Worm (Caenorhabditis elegans) whole organism, L3 larva: ENCODE measurements around the gene F54C8.7.
A peak's percentile ranks its signal among the peaks of the same experiment; 100 is the strongest.

Source experiments
- aly-2 ChIP-seq: fragments of 150-350 bp; optimal IDR thresholded peaks from 2 replicates; lab custom pipeline; 2014; ENCODE audit warnings: missing biosample characterization, missing genetic modification characterization
- ama-1 ChIP-seq: fragments of 150-350 bp; optimal IDR thresholded peaks from 2 replicates; lab custom pipeline; 2018
- ceh-16 ChIP-seq: sonication (generic microtip); optimal IDR thresholded peaks from 2 replicates; lab custom pipeline; 2017; ENCODE audit warnings: missing biosample characterization, missing genetic modification characterization
- ceh-28 ChIP-seq: fragments of 150-350 bp; optimal IDR thresholded peaks from 2 replicates; lab custom pipeline; 2014; ENCODE audit warnings: missing biosample characterization, missing genetic modification reagents, missing genetic modification characterization
- ceh-82 ChIP-seq: fragments of 150-350 bp; optimal IDR thresholded peaks from 2 replicates; lab custom pipeline; 2014; ENCODE audit warnings: missing biosample characterization, missing genetic modification characterization
- ceh-9 ChIP-seq: sonication (generic microtip); optimal IDR thresholded peaks from 2 replicates; lab custom pipeline; 2018; ENCODE audit warnings: missing biosample characterization, missing genetic modification characterization
- daf-12 ChIP-seq: fragments of 150-350 bp; optimal IDR thresholded peaks from 2 replicates; lab custom pipeline; 2014; ENCODE audit warnings: missing biosample characterization, missing genetic modification reagents, missing genetic modification characterization
- egl-27 ChIP-seq: sonication (generic microtip); optimal IDR thresholded peaks from 4 replicates; lab custom pipeline; 2017; ENCODE audit warnings: missing biosample characterization, missing genetic modification reagents, missing genetic modification characterization
- egl-5 ChIP-seq: fragments of 150-350 bp; optimal IDR thresholded peaks from 2 replicates; lab custom pipeline; 2017; ENCODE audit warnings: missing biosample characterization, missing genetic modification reagents, missing genetic modification characterization, inconsistent platforms
- elt-1 ChIP-seq: fragments of 150-350 bp; optimal IDR thresholded peaks from 2 replicates; lab custom pipeline; 2014; ENCODE audit warnings: missing biosample characterization, missing genetic modification characterization
- elt-2 ChIP-seq: sonication (generic microtip); optimal IDR thresholded peaks from 2 replicates; lab custom pipeline; 2016; ENCODE audit warnings: missing genetic modification reagents, mild to moderate bottlenecking, missing genetic modification characterization, missing compliant biosample characterization
- elt-3 ChIP-seq, 3 experiments: fragments of 150-350 bp in 1 of 3; sonication (generic microtip) in 2 of 3; optimal IDR thresholded peaks; 2 replicates in 2 of 3; 4 replicates in 1 of 3; lab custom pipeline; 2014 to 2017; ENCODE audit warnings: missing biosample characterization in 3 of 3, missing genetic modification characterization in 3 of 3
- eor-1 ChIP-seq, 2 experiments: fragments of 150-350 bp; optimal IDR thresholded peaks; 2 replicates each; lab custom pipeline; 2014 to 2018; ENCODE audit warnings: missing biosample characterization in 2 of 2, missing genetic modification characterization in 2 of 2
- fkh-10 ChIP-seq: sonication (generic microtip); optimal IDR thresholded peaks from 2 replicates; lab custom pipeline; 2017; ENCODE audit warnings: missing biosample characterization, missing genetic modification reagents, missing genetic modification characterization
- fkh-2 ChIP-seq: fragments of 150-350 bp; optimal IDR thresholded peaks from 2 replicates; lab custom pipeline; 2014; ENCODE audit warnings: missing biosample characterization, missing genetic modification reagents, missing genetic modification characterization
- fos-1 ChIP-seq: fragments of 150-350 bp; optimal IDR thresholded peaks from 2 replicates; lab custom pipeline; 2014; ENCODE audit warnings: missing biosample characterization, missing genetic modification characterization
- hmg-11 ChIP-seq: sonication (generic microtip); optimal IDR thresholded peaks from 2 replicates; lab custom pipeline; 2016; ENCODE audit warnings: missing genetic modification characterization, missing compliant biosample characterization
- lin-15B ChIP-seq: fragments of 150-350 bp; optimal IDR thresholded peaks from 2 replicates; lab custom pipeline; 2014; ENCODE audit warnings: missing biosample characterization, missing genetic modification characterization
- lin-39 ChIP-seq: fragments of 150-350 bp; optimal IDR thresholded peaks from 2 replicates; lab custom pipeline; 2018; ENCODE audit warnings: missing biosample characterization, missing genetic modification reagents, missing genetic modification characterization
- lsy-12 ChIP-seq: sonication (generic microtip); optimal IDR thresholded peaks from 2 replicates; lab custom pipeline; 2016; ENCODE audit warnings: mild to moderate bottlenecking, missing genetic modification characterization, missing compliant biosample characterization
- mdl-1 ChIP-seq: fragments of 150-350 bp; optimal IDR thresholded peaks from 2 replicates; lab custom pipeline; 2014; ENCODE audit warnings: missing biosample characterization, missing genetic modification characterization
- mml-1 ChIP-seq: fragments of 150-350 bp; sonication (generic microtip); optimal IDR thresholded peaks from 3 replicates; lab custom pipeline; 2014; ENCODE audit warnings: missing biosample characterization, missing genetic modification characterization
- nfya-1 ChIP-seq: sonication (generic microtip); optimal IDR thresholded peaks from 2 replicates; lab custom pipeline; 2017; ENCODE audit warnings: missing genetic modification characterization, mild to moderate bottlenecking, missing compliant biosample characterization, antibody characterized with exemption, moderate library complexity; ENCODE audit not compliant: insufficient read depth
- nhr-11 ChIP-seq: fragments of 150-350 bp; optimal IDR thresholded peaks from 2 replicates; lab custom pipeline; 2014; ENCODE audit warnings: missing biosample characterization, missing genetic modification characterization
- nhr-12 ChIP-seq: fragments of 150-350 bp; optimal IDR thresholded peaks from 2 replicates; lab custom pipeline; 2014; ENCODE audit warnings: missing biosample characterization, missing genetic modification characterization
- nhr-23 ChIP-seq: fragments of 150-350 bp; optimal IDR thresholded peaks from 2 replicates; lab custom pipeline; 2014; ENCODE audit warnings: missing biosample characterization, missing genetic modification reagents, missing genetic modification characterization
- nhr-237 ChIP-seq: fragments of 150-350 bp; optimal IDR thresholded peaks from 2 replicates; lab custom pipeline; 2014; ENCODE audit warnings: missing biosample characterization, missing genetic modification characterization
- nhr-25 ChIP-seq: sonication (generic microtip); optimal IDR thresholded peaks from 2 replicates; lab custom pipeline; 2017; ENCODE audit warnings: missing biosample characterization, missing genetic modification characterization
- nhr-43 ChIP-seq: sonication (generic microtip); optimal IDR thresholded peaks from 2 replicates; lab custom pipeline; 2016; ENCODE audit warnings: mild to moderate bottlenecking, missing genetic modification characterization, missing compliant biosample characterization; ENCODE audit not compliant: poor library complexity, severe bottlenecking
- nhr-67 ChIP-seq: fragments of 150-350 bp; optimal IDR thresholded peaks from 2 replicates; lab custom pipeline; 2014; ENCODE audit warnings: missing biosample characterization, missing genetic modification characterization
- nhr-76 ChIP-seq: fragments of 150-350 bp; sonication (generic microtip); optimal IDR thresholded peaks from 5 replicates; lab custom pipeline; 2014; ENCODE audit warnings: missing biosample characterization, missing genetic modification characterization
- nhr-77 ChIP-seq: fragments of 150-350 bp; optimal IDR thresholded peaks from 2 replicates; lab custom pipeline; 2014; ENCODE audit warnings: missing biosample characterization, missing genetic modification characterization
- pqm-1 ChIP-seq: fragments of 150-350 bp; optimal IDR thresholded peaks from 2 replicates; lab custom pipeline; 2017; ENCODE audit warnings: missing biosample characterization, missing genetic modification characterization, inconsistent platforms
- sea-2 ChIP-seq: fragments of 150-350 bp; sonication (generic microtip); optimal IDR thresholded peaks from 4 replicates; lab custom pipeline; 2014; ENCODE audit warnings: missing biosample characterization, missing genetic modification reagents, missing genetic modification characterization
- skn-1 ChIP-seq: fragments of 150-350 bp; optimal IDR thresholded peaks from 2 replicates; lab custom pipeline; 2014; ENCODE audit warnings: missing biosample characterization, missing genetic modification characterization
- snpc-4 ChIP-seq: fragments of 150-350 bp; optimal IDR thresholded peaks from 2 replicates; lab custom pipeline; 2014; ENCODE audit warnings: missing biosample characterization, missing genetic modification characterization
- tbx-2 ChIP-seq: sonication (generic microtip); optimal IDR thresholded peaks from 2 replicates; lab custom pipeline; 2016; ENCODE audit warnings: mild to moderate bottlenecking, missing genetic modification characterization, missing compliant biosample characterization
- unc-39 ChIP-seq: sonication (generic microtip); optimal IDR thresholded peaks from 4 replicates; lab custom pipeline; 2017; ENCODE audit warnings: missing biosample characterization, missing genetic modification characterization
- zag-1 ChIP-seq: fragments of 150-350 bp; optimal IDR thresholded peaks from 2 replicates; lab custom pipeline; 2014; ENCODE audit warnings: missing biosample characterization, missing genetic modification characterization

The F54C8.7 gene

DNA sequence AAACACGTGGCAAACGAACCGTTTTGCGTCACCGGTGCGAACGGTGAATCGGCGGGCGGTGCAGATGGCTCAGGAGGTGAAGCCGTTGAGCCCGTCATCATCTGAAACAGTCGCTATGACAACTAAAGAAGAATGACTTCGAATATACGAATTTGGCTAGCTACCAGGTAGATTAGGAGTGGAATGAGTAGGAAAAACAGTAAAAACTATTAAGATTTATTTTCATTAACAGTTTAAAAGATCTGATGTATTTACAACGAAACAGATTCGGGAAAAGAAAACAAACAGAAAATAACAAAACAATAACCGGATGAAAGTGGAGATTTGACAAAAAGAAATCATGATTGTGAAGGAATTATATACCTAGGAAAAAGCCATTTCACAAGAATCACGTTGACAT lies at the start of gene F54C8.7:
Gene F54C8.7 (minus strand): TSS at position 101 of the 400 bp plus-strand sequence.
- TF ChIP-seq nhr-67 (tag; lab: Kevin White, UChicago), result no peak
- no peak for TF ChIP-seq ceh-82
- no peak for TF ChIP-seq tbx-2 (tag; lab: Kevin White, UChicago)
- no peak for TF ChIP-seq fkh-10 (GFP tag; lab: Kevin White, UChicago)
- TF ChIP-seq nfya-1 (tag; lab: Kevin White, UChicago), result no peak
- TF ChIP-seq nhr-12 (tag; lab: Kevin White, UChicago), result no peak
- no peak for TF ChIP-seq mml-1
- TF ChIP-seq unc-39 (tag; lab: Kevin White, UChicago), result no peak
- no peak for TF ChIP-seq fos-1 (tag; lab: Kevin White, UChicago)
- TF ChIP-seq eor-1 (tag; optimal IDR thresholded peaks at IDR 0.05; lab: Kevin White, UChicago), result no peak
- no peak for TF ChIP-seq fkh-2 (tag; lab: Kevin White, UChicago)
- no peak for TF ChIP-seq lin-39 (tag; lab: Kevin White, UChicago)
- TF ChIP-seq lsy-12 (tag; lab: Kevin White, UChicago), result no peak
- TF ChIP-seq egl-5 (tag; lab: Kevin White, UChicago), result no peak
- no peak for TF ChIP-seq nhr-11
- no peak for TF ChIP-seq skn-1 (tag; lab: Kevin White, UChicago)
- TF ChIP-seq elt-3 (tag; optimal IDR thresholded peaks at IDR 0.05; lab: Kevin White, UChicago), result no peak
- no peak for TF ChIP-seq ceh-28
- TF ChIP-seq sea-2 (GFP tag; lab: Kevin White, UChicago), result no peak
- TF ChIP-seq mdl-1, result no peak

DNA sequence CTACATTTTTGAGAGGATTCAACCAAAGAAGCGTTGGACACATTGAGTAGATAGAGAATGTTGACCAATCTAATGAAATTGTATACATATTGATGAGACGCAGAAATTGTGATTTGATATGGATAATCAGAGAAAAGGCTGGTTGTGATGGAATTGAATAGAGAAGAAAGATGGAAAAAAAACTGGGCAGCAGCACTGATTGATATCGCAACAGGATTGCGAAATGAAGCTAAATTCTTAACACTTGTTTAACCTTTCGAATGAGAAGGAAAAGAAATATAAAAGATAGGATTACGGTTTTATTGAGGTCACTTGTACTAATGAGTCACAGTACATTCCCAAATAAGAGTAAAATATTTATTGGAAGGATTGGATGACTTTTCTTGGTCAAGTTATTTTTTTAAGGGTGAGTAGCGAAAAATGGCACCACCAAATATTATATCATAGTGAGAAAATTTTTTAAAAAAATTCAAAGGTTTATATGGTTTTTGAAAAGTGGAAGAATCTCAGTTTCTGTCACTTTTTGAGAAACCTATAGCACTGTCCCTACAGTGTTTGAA lies 48.4 kb upstream of the F54C8.7 start:
- TF ChIP-seq nhr-23 (peak; percentile 81), tbx-2 (tag; lab: Kevin White, UChicago) (no peak), nhr-43 (peak; percentile 27), nhr-25 (peak; percentile 23), elt-3 (tag; optimal IDR thresholded peaks at IDR 0.05; lab: Kevin White, UChicago) (peak in 2 of 3 experiments; percentile 70 to 78)

DNA sequence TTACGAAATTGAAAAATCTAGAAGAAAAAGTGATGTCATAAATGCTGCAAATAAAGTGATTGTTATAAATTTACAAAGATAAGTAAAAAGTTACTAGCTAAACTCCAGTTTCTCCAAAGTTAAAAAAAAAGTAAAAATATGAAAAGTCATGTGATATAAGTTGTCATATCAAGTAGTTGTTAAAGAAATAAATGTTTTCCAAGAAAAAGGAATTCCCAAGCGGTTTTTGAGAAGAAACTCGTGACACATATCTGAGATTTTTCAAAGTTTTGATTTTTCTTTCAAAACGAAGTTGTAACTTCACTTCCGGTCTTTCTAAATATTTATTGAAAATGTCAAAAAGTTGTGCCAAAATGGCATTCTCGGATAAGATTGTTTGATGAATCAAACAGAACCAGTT lies 47.2 kb upstream of the F54C8.7 start:
- TF ChIP-seq fkh-10 (GFP tag; lab: Kevin White, UChicago), result no peak
- TF ChIP-seq nhr-77 (tag; lab: Kevin White, UChicago), result no peak
- no peak for TF ChIP-seq eor-1 (tag; optimal IDR thresholded peaks at IDR 0.05; lab: Kevin White, UChicago)
- no peak for TF ChIP-seq nhr-25
- TF ChIP-seq elt-1 (tag; lab: Kevin White, UChicago), result no peak
- no peak for TF ChIP-seq elt-2
- TF ChIP-seq tbx-2 (tag; lab: Kevin White, UChicago), result no peak
- TF ChIP-seq lin-15B, result no peak
- TF ChIP-seq fos-1 (tag; lab: Kevin White, UChicago), result no peak
- no peak for TF ChIP-seq nhr-76
- no peak for TF ChIP-seq unc-39 (tag; lab: Kevin White, UChicago)

DNA sequence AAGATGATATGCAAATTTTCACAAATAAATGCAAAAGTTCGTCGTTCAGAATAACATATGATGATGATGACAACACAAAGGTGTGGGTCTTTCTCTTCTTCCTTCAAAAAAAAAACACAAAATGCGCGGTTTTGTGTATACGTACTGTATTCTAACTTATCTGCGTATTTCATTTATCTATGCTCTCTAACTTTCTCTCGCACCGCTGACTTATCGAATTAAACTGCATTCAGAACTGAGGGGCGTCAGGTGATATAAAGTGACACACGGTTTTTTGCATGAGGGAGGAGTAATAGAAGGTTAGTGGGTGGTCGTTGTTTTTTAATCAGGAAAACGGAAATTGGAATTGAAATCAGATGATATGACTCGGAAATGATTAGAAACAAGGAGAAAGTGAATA lies 46.4 kb upstream of the F54C8.7 start, which contains the start of gene sod-4:
Gene sod-4 (minus strand): TSS at position 109 of the 400 bp plus-strand sequence.
- peak; percentile 44 for TF ChIP-seq nhr-23
- TF ChIP-seq lsy-12 (tag; lab: Kevin White, UChicago), result peak; percentile 17
- no peak for TF ChIP-seq hmg-11
- TF ChIP-seq pqm-1 (tag; lab: Kevin White, UChicago), result no peak
- no peak for TF ChIP-seq skn-1 (tag; lab: Kevin White, UChicago)
- TF ChIP-seq daf-12, result no peak
- no peak for TF ChIP-seq fkh-2 (tag; lab: Kevin White, UChicago)

DNA sequence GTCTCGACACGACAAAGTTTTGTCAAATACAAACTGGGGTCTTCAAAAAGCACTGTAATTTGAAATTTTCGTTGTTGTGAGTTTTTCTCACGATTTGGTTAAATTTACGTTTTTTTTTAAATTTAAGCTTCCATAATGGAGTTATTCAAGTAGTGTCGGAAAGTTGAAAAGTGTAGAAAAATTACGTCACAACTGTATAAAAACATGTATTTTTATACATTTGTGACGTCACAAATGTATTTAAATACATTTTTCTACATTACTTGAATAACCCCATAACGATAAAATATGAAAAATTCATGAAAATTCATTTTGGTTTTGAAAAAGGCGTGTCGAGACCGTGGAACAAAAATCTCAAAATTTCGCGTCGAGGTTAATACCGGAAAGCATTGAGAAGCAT lies 43.5 kb upstream of the F54C8.7 start:
- TF ChIP-seq nhr-237 (no peak), nfya-1 (tag; lab: Kevin White, UChicago) (no peak), elt-1 (tag; lab: Kevin White, UChicago) (no peak), lsy-12 (tag; lab: Kevin White, UChicago) (no peak), ceh-9 (tag; lab: Kevin White, UChicago) (no peak), tbx-2 (tag; lab: Kevin White, UChicago) (no peak), zag-1 (no peak), egl-5 (tag; lab: Kevin White, UChicago) (no peak), ceh-16 (no peak), snpc-4 (tag; lab: Kevin White, UChicago) (no peak), ama-1 (no peak), lin-39 (tag; lab: Kevin White, UChicago) (no peak), fos-1 (tag; lab: Kevin White, UChicago) (no peak), ceh-82 (no peak), mdl-1 (no peak), nhr-25 (no peak), skn-1 (tag; lab: Kevin White, UChicago) (no peak), egl-27 (tag; lab: Kevin White, UChicago) (no peak), daf-12 (no peak), aly-2 (tag; lab: Kevin White, UChicago) (no peak)
